Fruit fly (Drosophila melanogaster) whole organism, embryonic: Measurements from ENCODE around the gene w-cup.

Experiments
- Bdp1 ChIP-seq: fragments of 200-800 bp; sonication (Bioruptor generic); optimal IDR thresholded peaks from 3 replicates; lab custom pipeline; 2016; ENCODE audit warnings: missing biosample characterization, missing genetic modification characterization
- Blimp-1 ChIP-seq: fragments of 200-800 bp; sonication (Bioruptor generic); optimal IDR thresholded peaks from 3 replicates; lab custom pipeline; 2018; ENCODE audit warnings: missing biosample characterization, missing genetic modification characterization, mild to moderate bottlenecking, moderate library complexity, missing genetic modification reagents
- CG10267 ChIP-seq: fragments of 200-800 bp; sonication (Bioruptor generic); optimal IDR thresholded peaks from 2 replicates; lab custom pipeline; 2018; ENCODE audit warnings: missing biosample characterization, mild to moderate bottlenecking, missing genetic modification characterization, moderate library complexity
- CG13775 ChIP-seq: fragments of 200-800 bp; sonication (Bioruptor generic); optimal IDR thresholded peaks from 3 replicates; lab custom pipeline; 2017; ENCODE audit warnings: missing biosample characterization, mild to moderate bottlenecking, missing genetic modification characterization
- CG14667 ChIP-seq: fragments of 200-800 bp; sonication (Bioruptor generic); IDR thresholded peaks from 2 replicates; pipeline ENCODE4 v1.3.6; 2022; ENCODE audit warnings: missing biosample characterization, missing genetic modification characterization
- CG17361 ChIP-seq: fragments of 200-800 bp; sonication (Bioruptor generic); IDR thresholded peaks from 3 replicates; pipeline ENCODE4 v1.3.6; 2022; ENCODE audit warnings: missing biosample characterization, missing genetic modification characterization
- CG17385 ChIP-seq: fragments of 200-800 bp; sonication (Bioruptor generic); optimal IDR thresholded peaks from 3 replicates; lab custom pipeline; 2018; ENCODE audit warnings: missing biosample characterization, mild to moderate bottlenecking, missing genetic modification characterization
- CG2120 ChIP-seq: fragments of 200-800 bp; sonication (Bioruptor generic); optimal IDR thresholded peaks from 3 replicates; lab custom pipeline; 2016; ENCODE audit warnings: missing biosample characterization, missing genetic modification characterization
- CG30431 ChIP-seq: fragments of 200-800 bp; sonication (Bioruptor generic); optimal IDR thresholded peaks from 2 replicates; lab custom pipeline; 2017; ENCODE audit warnings: missing biosample characterization, missing genetic modification characterization
- CG31224 ChIP-seq: fragments of 200-800 bp; sonication (Bioruptor generic); IDR thresholded peaks from 2 replicates; pipeline ENCODE4 v1.3.6; 2022; ENCODE audit warnings: missing biosample characterization, missing genetic modification characterization
- CG34376 ChIP-seq: fragments of 200-800 bp; sonication (Bioruptor generic); optimal IDR thresholded peaks from 2 replicates; lab custom pipeline; 2018; ENCODE audit warnings: missing biosample characterization, mild to moderate bottlenecking, missing genetic modification characterization
- CG34422 ChIP-seq: fragments of 200-800 bp; sonication (Bioruptor generic); IDR thresholded peaks from 3 replicates; pipeline ENCODE4 v1.3.6; 2022; ENCODE audit warnings: missing biosample characterization, missing genetic modification characterization
- CG8089 ChIP-seq: fragments of 200-800 bp; sonication (Bioruptor generic); optimal IDR thresholded peaks from 3 replicates; lab custom pipeline; 2016; ENCODE audit warnings: missing biosample characterization, missing genetic modification characterization
- CHES-1-like ChIP-seq: fragments of 200-800 bp; sonication (Bioruptor generic); optimal IDR thresholded peaks from 2 replicates; lab custom pipeline; 2016; ENCODE audit warnings: missing biosample characterization, missing genetic modification characterization
- CTCF ChIP-seq: fragments of 200-800 bp; sonication (Bioruptor generic); optimal IDR thresholded peaks from 2 replicates; lab custom pipeline; 2017; ENCODE audit warnings: missing biosample characterization, mild to moderate bottlenecking, missing genetic modification characterization, moderate library complexity
- Dll ChIP-seq: fragments of 200-800 bp; sonication (Bioruptor generic); IDR thresholded peaks from 4 replicates; pipeline ENCODE4 v1.3.6; 2022; ENCODE audit warnings: missing biosample characterization, missing genetic modification characterization; ENCODE audit not compliant: partially characterized antibody
- Doc3 ChIP-seq: fragments of 200-800 bp; sonication (Bioruptor generic); IDR thresholded peaks from 3 replicates; pipeline ENCODE4 v1.3.6; 2022; ENCODE audit warnings: missing biosample characterization, missing genetic modification characterization; ENCODE audit not compliant: partially characterized antibody
- Ets65A ChIP-seq: fragments of 200-800 bp; sonication (Bioruptor generic); peaks from one replicate; lab custom pipeline; 2016; ENCODE audit warnings: missing biosample characterization, missing genetic modification characterization
- GATAe ChIP-seq: fragments of 200-800 bp; sonication (Bioruptor generic); conservative IDR thresholded peaks from 2 replicates; pipeline ENCODE4 v1.3.6; 2022; ENCODE audit warnings: missing biosample characterization, missing genetic modification characterization
- HLH4C ChIP-seq: fragments of 200-800 bp; sonication (Bioruptor generic); IDR thresholded peaks from 3 replicates; pipeline ENCODE4 v1.3.6; 2022; ENCODE audit warnings: missing biosample characterization, missing genetic modification characterization; ENCODE audit not compliant: partially characterized antibody
- Hr39 ChIP-seq: fragments of >200 bp; optimal IDR thresholded peaks from 2 replicates; lab custom pipeline; 2017
- Hr51 ChIP-seq, 2 experiments: fragments of 200-800 bp; sonication (Bioruptor generic); optimal IDR thresholded peaks; 2 replicates in 1 of 2; 3 replicates in 1 of 2; lab custom pipeline; 2016 to 2018; ENCODE audit warnings: missing biosample characterization in 2 of 2, missing genetic modification characterization in 2 of 2, mild to moderate bottlenecking in 1 of 2, moderate library complexity in 1 of 2
- Lhr ChIP-seq: fragments of 200-800 bp; sonication (Bioruptor generic); optimal IDR thresholded peaks from 3 replicates; lab custom pipeline; 2017; ENCODE audit warnings: mild to moderate bottlenecking, missing biosample characterization, missing genetic modification reagents, missing genetic modification characterization
- MTF-1 ChIP-seq: fragments of 200-800 bp; sonication (Bioruptor generic); optimal IDR thresholded peaks from 2 replicates; lab custom pipeline; 2018; ENCODE audit warnings: missing biosample characterization, mild to moderate bottlenecking, missing genetic modification characterization, borderline replicate concordance
- Oli ChIP-seq: fragments of 200-800 bp; sonication (Bioruptor generic); optimal IDR thresholded peaks from 2 replicates; lab custom pipeline; 2018; ENCODE audit warnings: missing biosample characterization, mild to moderate bottlenecking, missing genetic modification characterization, moderate library complexity
- Sox100B ChIP-seq: fragments of 200-800 bp; sonication (Bioruptor generic); optimal IDR thresholded peaks from 3 replicates; lab custom pipeline; 2018; ENCODE audit warnings: missing biosample characterization, mild to moderate bottlenecking, missing genetic modification characterization
- ab ChIP-seq: fragments of 200-800 bp; sonication (Bioruptor generic); optimal IDR thresholded peaks from 2 replicates; lab custom pipeline; 2016; ENCODE audit warnings: missing biosample characterization, missing genetic modification characterization
- amos ChIP-seq: fragments of 200-800 bp; sonication (Bioruptor generic); IDR thresholded peaks from 2 replicates; pipeline ENCODE4 v1.3.6; 2022; ENCODE audit warnings: missing biosample characterization, missing genetic modification characterization; ENCODE audit not compliant: partially characterized antibody
- ara ChIP-seq: fragments of 200-800 bp; sonication (Bioruptor generic); IDR thresholded peaks from 2 replicates; pipeline ENCODE4 v1.3.6; 2022; ENCODE audit warnings: missing biosample characterization, missing genetic modification characterization
- cad ChIP-seq: fragments of >200 bp; optimal IDR thresholded peaks from 2 replicates; lab custom pipeline; 2017; ENCODE audit warnings: missing biosample characterization, missing genetic modification characterization
- cato ChIP-seq: fragments of 200-800 bp; sonication (Bioruptor generic); optimal IDR thresholded peaks from 2 replicates; lab custom pipeline; 2016; ENCODE audit warnings: missing biosample characterization, missing genetic modification characterization, borderline replicate concordance
- crc ChIP-seq: fragments of 200-800 bp; sonication (Bioruptor generic); optimal IDR thresholded peaks from 2 replicates; lab custom pipeline; 2016; ENCODE audit warnings: missing biosample characterization, missing genetic modification characterization
- croc ChIP-seq: fragments of 200-800 bp; sonication (Bioruptor generic); conservative IDR thresholded peaks from 3 replicates; pipeline ENCODE4 v1.3.6; 2022; ENCODE audit warnings: missing biosample characterization, missing genetic modification characterization
- dpn ChIP-seq, 2 experiments: fragments of 200-800 bp; sonication (Bioruptor generic); optimal IDR thresholded peaks; 3 replicates each; lab custom pipeline; 2016; ENCODE audit warnings: missing biosample characterization in 2 of 2, missing genetic modification characterization in 2 of 2
- dysf ChIP-seq: fragments of 200-800 bp; sonication (Bioruptor generic); IDR thresholded peaks from 3 replicates; pipeline ENCODE4 v1.3.6; 2022; ENCODE audit warnings: missing biosample characterization, missing genetic modification characterization
- esg ChIP-seq: fragments of 200-800 bp; sonication (Bioruptor generic); conservative IDR thresholded peaks from 2 replicates; pipeline ENCODE4 v1.3.6; 2022; ENCODE audit warnings: missing biosample characterization, missing genetic modification characterization
- hth ChIP-seq: fragments of >200 bp; optimal IDR thresholded peaks from 2 replicates; lab custom pipeline; 2017; ENCODE audit warnings: inconsistent platforms
- lilli ChIP-seq: fragments of 200-800 bp; sonication (Bioruptor generic); optimal IDR thresholded peaks from 3 replicates; lab custom pipeline; 2016; ENCODE audit warnings: missing biosample characterization, missing genetic modification characterization
- nau ChIP-seq: fragments of 200-800 bp; sonication (Bioruptor generic); optimal IDR thresholded peaks from 3 replicates; lab custom pipeline; 2017; ENCODE audit warnings: missing biosample characterization, mild to moderate bottlenecking, missing genetic modification characterization, missing genetic modification reagents
- nerfin-2 ChIP-seq: fragments of 200-800 bp; sonication (Bioruptor generic); IDR thresholded peaks from 2 replicates; pipeline ENCODE4 v1.3.6; 2022; ENCODE audit warnings: missing biosample characterization, missing genetic modification characterization; ENCODE audit not compliant: partially characterized antibody
- nmo ChIP-seq: fragments of 200-800 bp; sonication (Bioruptor generic); optimal IDR thresholded peaks from 2 replicates; lab custom pipeline; 2018; ENCODE audit warnings: missing biosample characterization, mild to moderate bottlenecking, missing genetic modification characterization, moderate library complexity
- oc ChIP-seq: fragments of 200-800 bp; sonication (Bioruptor generic); optimal IDR thresholded peaks from 2 replicates; lab custom pipeline; 2018; ENCODE audit warnings: missing biosample characterization, mild to moderate bottlenecking, missing genetic modification characterization, moderate library complexity
- onecut ChIP-seq: fragments of 200-800 bp; sonication (Bioruptor generic); IDR thresholded peaks from 2 replicates; pipeline ENCODE4 v1.3.6; 2022; ENCODE audit warnings: missing biosample characterization, missing genetic modification characterization
- pb ChIP-seq: fragments of 200-800 bp; sonication (Bioruptor generic); optimal IDR thresholded peaks from 3 replicates; lab custom pipeline; 2016; ENCODE audit warnings: missing biosample characterization, missing genetic modification characterization
- ro ChIP-seq: fragments of 200-800 bp; sonication (Bioruptor generic); IDR thresholded peaks from 2 replicates; pipeline ENCODE4 v1.3.6; 2022; ENCODE audit warnings: missing biosample characterization, missing genetic modification characterization
- so ChIP-seq: fragments of 200-800 bp; sonication (Bioruptor generic); IDR thresholded peaks from 3 replicates; pipeline ENCODE4 v1.3.6; 2022; ENCODE audit warnings: missing biosample characterization, missing genetic modification characterization
- ttk ChIP-seq: fragments of 200-800 bp; sonication (Bioruptor generic); IDR thresholded peaks from 2 replicates; pipeline ENCODE4 v2.1.2; 2022; ENCODE audit warnings: missing biosample characterization, missing genetic modification characterization
- vnd ChIP-seq: fragments of 200-800 bp; sonication (Bioruptor generic); IDR thresholded peaks from 3 replicates; pipeline ENCODE4 v1.3.6; 2022; ENCODE audit warnings: missing biosample characterization, missing genetic modification characterization; ENCODE audit not compliant: partially characterized antibody
- z ChIP-seq: fragments of 200-800 bp; sonication (Bioruptor generic); IDR thresholded peaks from 3 replicates; pipeline ENCODE4 v1.3.6; 2022; ENCODE audit warnings: missing biosample characterization, missing genetic modification characterization
- zfh2 ChIP-seq: fragments of 200-800 bp; sonication (Bioruptor generic); optimal IDR thresholded peaks from 2 replicates; lab custom pipeline; 2016; ENCODE audit warnings: missing biosample characterization, missing genetic modification characterization

The w-cup gene

DNA sequence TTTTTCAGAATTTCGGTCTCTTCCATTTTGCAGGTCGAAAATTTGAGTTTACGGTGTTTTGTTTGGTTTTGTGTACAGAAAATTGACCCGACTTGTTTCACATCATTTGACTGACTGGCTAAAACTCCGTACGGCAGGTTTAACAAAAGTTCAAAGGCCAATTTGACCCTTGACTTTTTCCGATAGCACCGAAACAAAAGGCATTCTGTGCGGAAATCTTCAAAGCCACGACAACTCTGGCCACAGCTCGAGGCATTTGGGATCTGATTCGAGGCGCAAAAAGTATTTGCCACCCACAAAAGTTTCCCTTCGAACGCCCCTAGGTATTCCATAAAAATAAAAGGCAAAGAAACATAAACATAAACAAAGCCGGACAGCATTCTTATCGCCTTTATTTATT is at the start of gene w-cup:
w-cup (minus strand) TSS at position 101 of the 400 bp plus-strand sequence.
- TF ChIP-seq ara (GFP tag; lab: Robert Waterston, UW): no peak
- no peak for TF ChIP-seq Bdp1 (GFP tag; lab: Kevin White, UChicago)
- no peak for TF ChIP-seq Hr51 (GFP tag; optimal IDR thresholded peaks at IDR 0.05; lab: Kevin White, UChicago)
- no peak for TF ChIP-seq esg
- no peak for TF ChIP-seq oc
- TF ChIP-seq GATAe (GFP tag; lab: Robert Waterston, UW): no peak
- no peak for TF ChIP-seq CG30431
- TF ChIP-seq CG2120 (GFP tag; lab: Kevin White, UChicago): no peak
- no peak for TF ChIP-seq cato (GFP tag; lab: Kevin White, UChicago)
- no peak for TF ChIP-seq Lhr
- no peak for TF ChIP-seq dysf (GFP tag; lab: Robert Waterston, UW)
- no peak for TF ChIP-seq nmo (GFP tag; lab: Kevin White, UChicago)

DNA sequence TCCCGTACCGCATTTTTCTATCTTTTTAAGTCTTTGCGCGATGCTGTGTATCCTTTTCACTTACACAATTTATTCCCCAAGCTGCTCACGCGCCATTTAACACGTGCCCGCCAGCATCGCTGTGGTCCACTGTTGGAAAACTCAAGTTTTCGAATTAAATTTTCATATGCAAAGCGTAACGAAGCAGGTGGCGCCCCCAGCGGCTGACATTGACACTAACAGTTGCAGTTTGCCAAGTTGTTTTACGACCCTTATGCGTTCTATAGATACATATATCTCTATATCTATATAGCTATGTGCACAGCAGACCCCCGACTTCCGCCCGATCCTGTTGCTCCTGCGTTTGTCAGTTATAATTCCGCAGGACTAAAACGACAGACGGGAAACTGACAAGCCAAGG is 48.3 kb upstream of the w-cup start:
- TF ChIP-seq lilli (GFP tag; lab: Kevin White, UChicago) (no peak), Sox100B (GFP tag; lab: Kevin White, UChicago) (no peak), CG34376 (GFP tag; lab: Kevin White, UChicago) (no peak), Ets65A (GFP tag; lab: Kevin White, UChicago) (peak; percentile 45), HLH4C (GFP tag; lab: Robert Waterston, UW) (no peak), CG31224 (GFP tag; lab: Robert Waterston, UW) (no peak), CG8089 (GFP tag; lab: Kevin White, UChicago) (no peak), nerfin-2 (GFP tag; lab: Robert Waterston, UW) (no peak), Dll (GFP tag; lab: Robert Waterston, UW) (no peak), ro (GFP tag; lab: Robert Waterston, UW) (no peak), CTCF (peak; percentile 78), dpn (GFP tag; optimal IDR thresholded peaks at IDR 0.05; lab: Kevin White, UChicago) (no peak), cad (GFP tag; lab: Kevin White, UChicago) (no peak), ttk (GFP tag; lab: Robert Waterston, UW) (no peak)

DNA sequence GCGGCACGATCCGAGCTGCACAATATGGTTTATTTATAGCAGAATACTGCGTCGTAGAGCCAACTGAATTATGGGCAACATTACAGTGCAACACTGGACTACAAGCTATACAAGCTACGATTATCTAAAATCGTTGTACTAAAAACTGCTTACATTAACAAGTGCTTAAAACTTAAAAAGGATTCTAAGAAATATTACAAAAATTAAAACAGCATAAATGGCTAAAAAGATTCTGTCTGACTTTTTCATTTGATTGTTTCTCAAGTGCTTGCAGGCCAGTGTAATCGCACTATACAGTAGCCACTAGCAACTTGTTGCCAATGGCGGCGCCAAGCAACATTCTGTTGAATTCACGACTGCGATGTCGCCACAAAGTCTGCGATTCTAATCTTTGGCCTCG is 39.2 kb upstream of the w-cup start:
- TF ChIP-seq CG34422 (GFP tag; lab: Robert Waterston, UW): peak; percentile 79
- TF ChIP-seq crc (GFP tag; lab: Kevin White, UChicago): peak; percentile 19
- peak; percentile 54 for TF ChIP-seq nau (GFP tag; lab: Kevin White, UChicago)
- TF ChIP-seq MTF-1 (GFP tag; lab: Kevin White, UChicago): no peak
- TF ChIP-seq z: peak; percentile 62; the same call in 2 of the 3 replicates
- TF ChIP-seq CG10267 (tag; lab: Kevin White, UChicago): peak; percentile 73
- peak; percentile 81 for TF ChIP-seq Blimp-1 (GFP tag; lab: Kevin White, UChicago)
- no peak for TF ChIP-seq hth (lab: Kevin White, UChicago)
- TF ChIP-seq Hr39 (lab: Kevin White, UChicago): no peak
- TF ChIP-seq zfh2 (GFP tag; lab: Kevin White, UChicago): no peak
- TF ChIP-seq Oli (tag; lab: Kevin White, UChicago): peak; percentile 77
- peak; percentile 30 for TF ChIP-seq CG13775 (GFP tag; lab: Kevin White, UChicago)
- no peak for TF ChIP-seq Doc3 (GFP tag; lab: Robert Waterston, UW)
- TF ChIP-seq vnd (GFP tag; lab: Robert Waterston, UW): no peak
- peak; percentile 86 for TF ChIP-seq so (GFP tag; lab: Robert Waterston, UW)
- TF ChIP-seq croc (GFP tag; lab: Robert Waterston, UW): peak; percentile 76
- TF ChIP-seq ab (GFP tag; lab: Kevin White, UChicago): no peak
- TF ChIP-seq CG17385 (GFP tag; lab: Kevin White, UChicago): peak; percentile 57
- TF ChIP-seq onecut (GFP tag; lab: Robert Waterston, UW): peak; percentile 42
- peak; percentile 80 for TF ChIP-seq CG17361 (GFP tag; lab: Robert Waterston, UW)
- TF ChIP-seq CHES-1-like (GFP tag; lab: Kevin White, UChicago): peak; percentile 37
- no peak for TF ChIP-seq amos (GFP tag; lab: Robert Waterston, UW)
- TF ChIP-seq CG14667 (GFP tag; lab: Robert Waterston, UW): peak; percentile 63
- peak; percentile 71 for TF ChIP-seq oc
- peak; percentile 44 for TF ChIP-seq pb (GFP tag; lab: Kevin White, UChicago)
